Worm (Caenorhabditis elegans) whole organism, L4 larva: ENCODE results near the gene F01D5.8.

Experiments
- ctbp-1 ChIP-seq: fragments of 200-800 bp; sonication (Bioruptor generic); IDR thresholded peaks from 2 replicates; pipeline ENCODE4 v1.3.6; 2022; ENCODE audit warnings: missing genetic modification reagents, missing genetic modification characterization, missing compliant biosample characterization
- dmd-9 ChIP-seq: fragments of 200-800 bp; sonication (Bioruptor generic); IDR thresholded peaks from 2 replicates; pipeline ENCODE4 v1.3.6; 2022; ENCODE audit warnings: missing genetic modification reagents, missing genetic modification characterization, missing compliant biosample characterization
- egl-27 ChIP-seq: sonication (generic microtip); optimal IDR thresholded peaks from 3 replicates; lab custom pipeline; 2017; ENCODE audit warnings: missing biosample characterization, missing genetic modification reagents, missing genetic modification characterization
- nhr-10 ChIP-seq: fragments of 150-350 bp; optimal IDR thresholded peaks from 2 replicates; lab custom pipeline; 2014; ENCODE audit warnings: missing biosample characterization, missing genetic modification characterization
- pqm-1 ChIP-seq: sonication (generic microtip); optimal IDR thresholded peaks from 2 replicates; lab custom pipeline; 2017; ENCODE audit warnings: missing biosample characterization, missing genetic modification characterization

DNA sequence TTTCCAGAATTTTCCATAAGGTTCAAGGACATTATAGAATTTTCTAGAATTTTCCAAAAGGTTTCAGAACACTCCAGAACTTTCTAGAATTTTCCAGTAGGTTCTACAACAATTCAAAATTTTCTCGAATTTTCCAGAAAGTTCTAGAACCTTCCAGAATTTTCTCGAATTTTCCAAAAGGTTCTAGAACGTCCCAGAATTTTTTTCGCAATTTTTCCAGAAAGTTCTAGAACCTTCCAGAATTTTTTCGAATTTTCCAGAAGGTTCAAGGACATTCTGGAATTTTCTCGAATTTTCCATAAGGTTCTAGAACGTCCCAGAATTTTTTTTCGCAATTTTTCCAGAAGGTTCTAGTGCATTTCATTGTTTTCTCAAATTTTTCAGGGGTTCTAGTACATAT is 32.8 kb upstream of the F01D5.8 start:
- TF ChIP-seq ctbp-1 (GFP tag; lab: Robert Waterston, UW) (no peak), pqm-1 (no peak), dmd-9 (GFP tag; lab: Robert Waterston, UW) (no peak), nhr-10 (no peak), egl-27 (tag; lab: Kevin White, UChicago) (no peak)
